Fruit fly (Drosophila melanogaster): ENCODE results near the gene Pmm2.

Pmm2 gene

DNA sequence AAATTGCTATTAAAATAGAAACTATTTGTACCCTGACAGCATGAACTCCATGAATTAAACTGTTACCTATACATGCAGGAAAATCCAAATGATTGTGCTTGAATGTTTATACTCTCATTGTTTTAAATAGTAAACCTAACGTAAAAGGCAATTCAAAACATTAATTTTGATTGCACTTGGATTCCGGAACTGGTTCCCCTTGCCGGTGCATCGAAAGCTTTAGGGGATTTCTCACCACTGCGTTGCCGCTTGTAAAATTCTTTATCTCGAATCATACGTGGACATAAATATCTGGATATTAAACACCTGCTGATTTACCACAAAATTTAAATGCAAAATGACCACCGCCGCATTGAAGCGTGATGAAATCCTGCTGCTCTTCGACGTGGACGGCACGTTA lies at the start of gene Pmm2:
TSS of gene Pmm2 (plus strand) at position 273 of the 400 bp plus-strand sequence.
- no peak for TF ChIP-seq CG6854 (GFP tag; optimal IDR thresholded peaks at IDR 0.05)
- no peak for TF ChIP-seq Met (GFP tag; optimal IDR thresholded peaks at IDR 0.05)
- no peak for TF ChIP-seq fd85E (GFP tag; optimal IDR thresholded peaks at IDR 0.05)
- peak; percentile 63 for TF ChIP-seq Eip78C (GFP tag)
- no peak for TF ChIP-seq CG6163 (GFP tag; IDR thresholded peaks at IDR 0.05)
- no peak for TF ChIP-seq cyc (GFP tag; optimal IDR thresholded peaks at IDR 0.05)
- peak; percentile 51 for TF ChIP-seq CG1621 (tag; optimal IDR thresholded peaks at IDR 0.05)
- no peak for TF ChIP-seq CG7368 (GFP tag; optimal IDR thresholded peaks at IDR 0.05)
- no peak for TF ChIP-seq CG8319 (GFP tag; optimal IDR thresholded peaks at IDR 0.05)
- TF ChIP-seq dsx (GFP tag; optimal IDR thresholded peaks at IDR 0.05; ENCODE audit: poor library complexity, severe bottlenecking): peak; percentile 9
- TF ChIP-seq CG3032 (tag; optimal IDR thresholded peaks at IDR 0.05): no peak
- TF ChIP-seq CG3919 (GFP tag; optimal IDR thresholded peaks at IDR 0.05): no peak
- no peak for TF ChIP-seq CG32006 (GFP tag; optimal IDR thresholded peaks at IDR 0.05)
- peak; percentile 2 for TF ChIP-seq esn (GFP tag; optimal IDR thresholded peaks at IDR 0.05)
- no peak for TF ChIP-seq vri (GFP tag; optimal IDR thresholded peaks at IDR 0.05)
- TF ChIP-seq Hr4 (GFP tag; optimal IDR thresholded peaks at IDR 0.05): no peak
- no peak for TF ChIP-seq CG6276 (GFP tag; optimal IDR thresholded peaks at IDR 0.05)
- no peak for TF ChIP-seq dac (GFP tag; optimal IDR thresholded peaks at IDR 0.05)

DNA sequence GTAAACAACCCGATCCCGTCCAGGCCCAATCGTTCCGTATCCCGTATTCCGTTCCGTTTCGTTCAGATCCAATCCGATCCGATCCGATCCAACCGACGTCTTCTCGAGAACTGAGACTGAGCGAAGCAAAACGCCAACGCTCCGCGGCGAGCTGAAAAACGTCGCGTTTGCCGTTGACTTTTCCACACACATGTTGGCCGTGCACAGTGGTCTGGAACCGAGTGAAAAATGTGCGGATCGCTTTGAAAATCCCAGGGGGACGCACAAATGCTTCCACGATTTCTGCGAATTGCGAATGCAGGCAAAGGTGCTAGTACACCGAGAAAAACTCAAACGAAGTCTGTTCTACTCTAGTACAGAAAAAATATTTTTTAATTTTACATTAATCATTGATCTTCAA lies 49.4 kb upstream of the Pmm2 start, which contains the start of gene CG10663:
TSS of gene CG10663 (minus strand) at position 88 of the 400 bp plus-strand sequence.
- TF ChIP-seq Hr4 (GFP tag; optimal IDR thresholded peaks at IDR 0.05) (peak; percentile 46), fd59A (GFP tag; optimal IDR thresholded peaks at IDR 0.05) (no peak), Eip93F (GFP tag; optimal IDR thresholded peaks at IDR 0.05) (no peak), CG4318 (GFP tag; optimal IDR thresholded peaks at IDR 0.05) (no peak), CG34406 (GFP tag; optimal IDR thresholded peaks at IDR 0.05) (peak; percentile 1), Eip78C (GFP tag) (peak; percentile 79), svp (GFP tag) (peak; percentile 76), OdsH (GFP tag; optimal IDR thresholded peaks at IDR 0.05) (peak; percentile 38), eg (GFP tag; IDR thresholded peaks at IDR 0.05) (no peak; the same call in 1 of the 3 replicates), dsx (GFP tag; optimal IDR thresholded peaks at IDR 0.05; ENCODE audit: poor library complexity, severe bottlenecking) (no peak), CG31627 (GFP tag; optimal IDR thresholded peaks at IDR 0.05) (no peak), CG6163 (GFP tag; IDR thresholded peaks at IDR 0.05) (peak; percentile 57), Hr38 (GFP tag; optimal IDR thresholded peaks at IDR 0.05) (no peak), CG3032 (tag; optimal IDR thresholded peaks at IDR 0.05) (no peak), dac (GFP tag; optimal IDR thresholded peaks at IDR 0.05) (no peak), Eip75B (GFP tag; optimal IDR thresholded peaks at IDR 0.05) (peak; percentile 13), Gug (GFP tag; IDR thresholded peaks at IDR 0.05) (peak; percentile 23; the same call in 1 of the 2 replicates), spab (GFP tag; optimal IDR thresholded peaks at IDR 0.05) (no peak), topi (GFP tag; optimal IDR thresholded peaks at IDR 0.05) (no peak), Blimp-1 (GFP tag; optimal IDR thresholded peaks at IDR 0.05) (no peak), vri (GFP tag; optimal IDR thresholded peaks at IDR 0.05) (no peak), CG11294 (GFP tag; IDR thresholded peaks at IDR 0.05) (no peak), CG6276 (GFP tag; optimal IDR thresholded peaks at IDR 0.05) (peak; percentile 12), acj6 (GFP tag; optimal IDR thresholded peaks at IDR 0.05) (peak; percentile 25), pdm3 (GFP tag; optimal IDR thresholded peaks at IDR 0.05) (peak; percentile 31), cyc (GFP tag; optimal IDR thresholded peaks at IDR 0.05) (no peak), CG7368 (GFP tag; optimal IDR thresholded peaks at IDR 0.05) (no peak), Lpt (GFP tag; optimal IDR thresholded peaks at IDR 0.05) (no peak), CG6792 (GFP tag; optimal IDR thresholded peaks at IDR 0.05) (no peak), CG10669 (GFP tag; optimal IDR thresholded peaks at IDR 0.05) (no peak), Hr39 (GFP tag; optimal IDR thresholded peaks at IDR 0.05) (no peak), Sox14 (GFP tag; optimal IDR thresholded peaks at IDR 0.05) (no peak), CG8319 (GFP tag; optimal IDR thresholded peaks at IDR 0.05) (no peak), salr (GFP tag; optimal IDR thresholded peaks at IDR 0.05) (no peak), CG8119 (GFP tag; IDR thresholded peaks at IDR 0.05) (no peak; the same call in 2 of the 3 replicates), Ets96B (tag; optimal IDR thresholded peaks at IDR 0.05) (no peak), Sox102F (GFP tag; optimal IDR thresholded peaks at IDR 0.05) (no peak), esn (GFP tag; optimal IDR thresholded peaks at IDR 0.05) (peak; percentile 1), fd85E (GFP tag; optimal IDR thresholded peaks at IDR 0.05) (no peak), Sox15 (GFP tag; optimal IDR thresholded peaks at IDR 0.05) (no peak), CG8632 (GFP tag; optimal IDR thresholded peaks at IDR 0.05) (no peak), CG32006 (GFP tag; optimal IDR thresholded peaks at IDR 0.05) (peak; percentile 37), achi (GFP tag; optimal IDR thresholded peaks at IDR 0.05) (peak; percentile 7), CG9139 (GFP tag; optimal IDR thresholded peaks at IDR 0.05) (no peak), CG11902 (GFP tag; optimal IDR thresholded peaks at IDR 0.05) (no peak)

Data from whole organism, prepupa.